Worm (Caenorhabditis elegans): ENCODE data around the gene srxa-4.

The srxa-4 gene

DNA sequence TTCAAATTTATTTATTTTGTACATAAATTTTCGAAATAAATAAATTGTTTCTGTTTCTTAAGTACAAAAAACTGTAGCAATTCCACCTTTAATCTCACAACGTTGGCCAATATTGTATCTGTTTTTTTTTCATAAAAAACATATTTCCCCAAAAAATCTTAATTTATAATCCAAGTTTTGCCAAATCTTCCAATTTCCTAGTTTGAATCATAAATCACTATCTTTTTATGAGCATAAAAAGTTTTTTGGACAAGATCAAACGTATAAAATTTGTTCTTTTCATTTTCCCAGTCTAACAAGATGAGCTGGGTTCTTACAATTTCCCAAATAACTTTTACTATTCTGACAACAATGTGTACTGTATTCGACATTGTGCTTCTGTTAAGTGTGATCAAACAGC is at the start of gene srxa-4:
Gene srxa-4, plus strand, starts transcription at position 301 of the 400 bp plus-strand sequence.
- TF ChIP-seq Y56A3A.18 (GFP tag; IDR thresholded peaks at IDR 0.05) (no peak), K11D2.4 (GFP tag; IDR thresholded peaks at IDR 0.05) (no peak), ztf-25 (GFP tag; IDR thresholded peaks at IDR 0.05) (no peak), ccch-3 (GFP tag; optimal IDR thresholded peaks at IDR 0.05) (no peak), bed-1 (GFP tag; IDR thresholded peaks at IDR 0.05) (no peak), ztf-22 (GFP tag; optimal IDR thresholded peaks at IDR 0.05) (no peak), hlh-12 (tag; optimal IDR thresholded peaks at IDR 0.05) (no peak), C06A6.2 (GFP tag; conservative IDR thresholded peaks at IDR 0.05) (no peak), ceh-91 (GFP tag; IDR thresholded peaks at IDR 0.05) (no peak), F39B2.1 (GFP tag; IDR thresholded peaks at IDR 0.05) (no peak), attf-5 (GFP tag; optimal IDR thresholded peaks at IDR 0.05) (no peak), snpc-4 (GFP tag; optimal IDR thresholded peaks at IDR 0.05) (no peak), snpc-4 (tag; optimal IDR thresholded peaks at IDR 0.05) (no peak)

DNA sequence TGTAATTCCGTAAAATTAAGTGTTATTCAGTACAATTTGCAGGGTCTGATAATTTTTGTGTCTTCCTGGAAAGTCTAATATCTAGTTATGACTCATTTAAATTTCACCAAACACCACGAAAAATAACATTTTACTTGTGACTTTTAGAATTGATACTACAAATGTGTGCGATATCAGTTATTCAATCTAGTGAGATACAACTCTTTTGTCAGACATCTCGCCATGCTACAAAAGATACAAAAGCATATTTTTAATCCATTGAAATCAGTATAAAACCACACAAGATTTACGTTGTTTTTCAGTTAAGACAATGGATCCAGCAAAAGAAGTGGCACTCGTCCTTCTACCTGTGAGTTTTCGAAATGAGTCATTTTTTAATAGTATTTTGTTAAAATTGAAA is 46.2 kb upstream of the srxa-4 start, which contains the start of gene srx-56:
Gene srx-56, plus strand, starts transcription at position 301 of the 400 bp plus-strand sequence.
- no peak for TF ChIP-seq cebp-1 (GFP tag; IDR thresholded peaks at IDR 0.05)
- TF ChIP-seq cebp-1 (tag; optimal IDR thresholded peaks at IDR 0.05): no peak
- TF ChIP-seq nhr-120 (GFP tag; IDR thresholded peaks at IDR 0.05): no peak
- TF ChIP-seq hmg-20 (GFP tag; IDR thresholded peaks at IDR 0.05): no peak

DNA sequence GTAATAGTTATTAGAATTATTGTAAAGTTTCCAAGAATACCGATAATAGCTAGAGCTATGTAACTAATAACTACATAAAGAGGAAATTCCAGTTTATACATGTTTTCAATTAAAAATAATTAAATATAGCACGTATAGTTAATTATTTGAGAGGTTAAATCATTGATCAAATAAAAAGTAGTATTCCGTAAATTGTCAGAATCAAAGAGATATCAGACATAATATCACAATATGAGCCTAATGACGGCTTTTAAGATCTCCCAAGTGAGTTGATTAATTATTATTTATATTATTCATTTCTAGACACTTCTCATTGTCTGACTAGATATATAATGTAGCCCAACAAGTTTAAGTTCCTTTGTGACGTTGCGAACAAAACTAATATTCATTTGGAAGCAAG is 40.9 kb upstream of the srxa-4 start, which contains the start of gene srsx-24:
Gene srsx-24, minus strand, starts transcription at position 101 of the 400 bp plus-strand sequence.
- TF ChIP-seq die-1 (tag; optimal IDR thresholded peaks at IDR 0.05) (no peak), nfya-2 (GFP tag; IDR thresholded peaks at IDR 0.05) (no peak), akir-1 (GFP tag; optimal IDR thresholded peaks at IDR 0.05) (no peak), tbx-9 (tag; optimal IDR thresholded peaks at IDR 0.05; ENCODE audit: borderline replicate concordance) (no peak)

DNA sequence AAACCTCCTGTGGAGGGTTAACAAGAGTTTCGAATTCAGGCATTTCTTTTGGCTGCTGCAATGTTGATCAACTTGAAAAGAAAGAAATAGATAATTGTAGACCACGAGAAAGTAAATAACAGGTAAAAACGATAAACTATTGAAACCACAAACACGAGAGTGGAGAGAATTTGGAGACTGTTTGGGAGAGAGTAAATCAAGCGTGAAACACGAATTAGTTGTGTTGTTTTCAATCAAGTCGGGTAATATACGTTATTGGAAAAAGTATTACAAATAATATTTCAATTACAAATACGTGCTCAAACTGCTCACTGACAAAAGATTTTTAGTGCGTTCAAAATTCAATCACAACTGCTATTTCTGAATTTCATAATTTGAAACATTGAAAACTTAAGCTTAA is 39.3 kb upstream of the srxa-4 start, which contains the start of gene C03G6.17:
Gene C03G6.17, minus strand, starts transcription at position 101 of the 400 bp plus-strand sequence.
- TF ChIP-seq attf-5 (GFP tag; optimal IDR thresholded peaks at IDR 0.05) (no peak), ztf-28 (GFP tag; IDR thresholded peaks at IDR 0.05) (no peak), F55B11.4 (tag; optimal IDR thresholded peaks at IDR 0.05; ENCODE audit: borderline replicate concordance, insufficient read depth) (no peak), F39B2.1 (GFP tag; IDR thresholded peaks at IDR 0.05) (no peak), hmg-1.2 (GFP tag; IDR thresholded peaks at IDR 0.05) (no peak), madf-3 (GFP tag; IDR thresholded peaks at IDR 0.05) (no peak), ztf-18 (tag; optimal IDR thresholded peaks at IDR 0.05) (no peak), somi-1 (GFP tag; optimal IDR thresholded peaks at IDR 0.05) (no peak), attf-6 (GFP tag; IDR thresholded peaks at IDR 0.05) (no peak), nfyb-1 (GFP tag; IDR thresholded peaks at IDR 0.05) (no peak), nhr-27 (tag; optimal IDR thresholded peaks at IDR 0.05) (no peak), snpc-3.4 (tag; optimal IDR thresholded peaks at IDR 0.05) (no peak), nfya-1 (tag; optimal IDR thresholded peaks at IDR 0.05; ENCODE audit: borderline replicate concordance, insufficient read depth) (no peak), pha-4 (tag; optimal IDR thresholded peaks at IDR 0.05) (no peak), dox-1 (GFP tag; IDR thresholded peaks at IDR 0.05) (no peak), gei-17 (GFP tag; optimal IDR thresholded peaks at IDR 0.05) (no peak), madf-8 (GFP tag; conservative IDR thresholded peaks at IDR 0.05) (no peak), dpff-1 (tag; optimal IDR thresholded peaks at IDR 0.05) (no peak), snpc-1.1 (tag; optimal IDR thresholded peaks at IDR 0.05; ENCODE audit: insufficient read depth) (no peak)
